Fruit fly (Drosophila melanogaster) whole organism, adult: ENCODE measurements around the gene gry.

Experiments used
- CG14711 ChIP-seq: fragments of 200-800 bp; sonication (Bioruptor generic); optimal IDR thresholded peaks from 2 replicates; lab custom pipeline; 2018; ENCODE audit warnings: missing biosample characterization, mild to moderate bottlenecking, missing genetic modification characterization, moderate library complexity
- CG1620 ChIP-seq: fragments of 200-800 bp; sonication (Bioruptor generic); optimal IDR thresholded peaks from 2 replicates; lab custom pipeline; 2016; ENCODE audit warnings: missing biosample characterization, missing genetic modification characterization
- CG33017 ChIP-seq: fragments of 200-800 bp; sonication (Bioruptor generic); optimal IDR thresholded peaks from 2 replicates; lab custom pipeline; 2018; ENCODE audit warnings: missing biosample characterization, mild to moderate bottlenecking, missing genetic modification characterization, moderate library complexity
- CG5204 ChIP-seq: fragments of 200-800 bp; sonication (Bioruptor generic); optimal IDR thresholded peaks from 2 replicates; lab custom pipeline; 2016; ENCODE audit warnings: missing biosample characterization, missing genetic modification characterization
- CG7045 ChIP-seq: fragments of 200-800 bp; sonication (Bioruptor generic); optimal IDR thresholded peaks from 2 replicates; lab custom pipeline; 2017; ENCODE audit warnings: missing biosample characterization, mild to moderate bottlenecking, missing genetic modification characterization
- CG7101 ChIP-seq: fragments of 200-800 bp; sonication (Bioruptor generic); optimal IDR thresholded peaks from 2 replicates; lab custom pipeline; 2018; ENCODE audit warnings: missing biosample characterization, mild to moderate bottlenecking, missing genetic modification characterization, moderate library complexity
- Clk ChIP-seq: fragments of 200-800 bp; sonication (Bioruptor generic); optimal IDR thresholded peaks from 2 replicates; lab custom pipeline; 2017; ENCODE audit warnings: missing biosample characterization, missing genetic modification characterization
- Crg-1 ChIP-seq: fragments of 200-800 bp; sonication (Bioruptor generic); optimal IDR thresholded peaks from 2 replicates; lab custom pipeline; 2016; ENCODE audit warnings: missing biosample characterization, missing genetic modification characterization
- Hr96 ChIP-seq: fragments of 200-800 bp; sonication (Bioruptor generic); optimal IDR thresholded peaks from 2 replicates; lab custom pipeline; 2016; ENCODE audit warnings: missing biosample characterization, missing genetic modification characterization
- Mnt ChIP-seq: fragments of 200-800 bp; sonication (Bioruptor generic); optimal IDR thresholded peaks from 2 replicates; lab custom pipeline; 2016; ENCODE audit warnings: missing biosample characterization, mild to moderate bottlenecking, missing genetic modification characterization
- bab1 ChIP-seq: fragments of 200-800 bp; sonication (Bioruptor generic); optimal IDR thresholded peaks from 3 replicates; lab custom pipeline; 2019; ENCODE audit warnings: missing biosample characterization, mild to moderate bottlenecking, missing genetic modification characterization, moderate library complexity
- cic ChIP-seq: fragments of 200-800 bp; sonication (Bioruptor generic); optimal IDR thresholded peaks from 2 replicates; lab custom pipeline; 2017; ENCODE audit warnings: missing biosample characterization, mild to moderate bottlenecking, missing genetic modification characterization, moderate library complexity
- kay ChIP-seq: fragments of 200-800 bp; sonication (Bioruptor generic); peaks from one replicate; lab custom pipeline; 2016; ENCODE audit warnings: missing biosample characterization, missing genetic modification characterization, borderline replicate concordance
- tj ChIP-seq: fragments of 200-800 bp; sonication (Bioruptor generic); optimal IDR thresholded peaks from 3 replicates; lab custom pipeline; 2017; ENCODE audit warnings: missing biosample characterization, mild to moderate bottlenecking, missing genetic modification characterization, moderate library complexity

- TF ChIP-seq CG14711 (tag; lab: Kevin White, UChicago): no peak
- no peak for TF ChIP-seq CG33017 (tag; lab: Kevin White, UChicago)
- TF ChIP-seq tj: no peak
- no peak for TF ChIP-seq bab1 (GFP tag; lab: Kevin White, UChicago)
- no peak for TF ChIP-seq Crg-1
- TF ChIP-seq Mnt (GFP tag; lab: Kevin White, UChicago): no peak
- no peak for TF ChIP-seq cic (GFP tag; lab: Kevin White, UChicago)
- no peak for TF ChIP-seq CG7101 (tag; lab: Kevin White, UChicago)
- TF ChIP-seq CG5204 (GFP tag; lab: Kevin White, UChicago): no peak
- no peak for TF ChIP-seq CG7045 (GFP tag; lab: Kevin White, UChicago)
- no peak for TF ChIP-seq kay
- no peak for TF ChIP-seq Clk (GFP tag; lab: Kevin White, UChicago)
- no peak for TF ChIP-seq CG1620
- TF ChIP-seq Hr96 (GFP tag; lab: Kevin White, UChicago): no peak
Measured at dm6 chr3L:3203062-3203461, 4.2 kb downstream of the gry start, which contains the start of gene CG32271.
